Worm (Caenorhabditis elegans): Measurements from ENCODE around the gene Y53F4B.26.

DNA sequence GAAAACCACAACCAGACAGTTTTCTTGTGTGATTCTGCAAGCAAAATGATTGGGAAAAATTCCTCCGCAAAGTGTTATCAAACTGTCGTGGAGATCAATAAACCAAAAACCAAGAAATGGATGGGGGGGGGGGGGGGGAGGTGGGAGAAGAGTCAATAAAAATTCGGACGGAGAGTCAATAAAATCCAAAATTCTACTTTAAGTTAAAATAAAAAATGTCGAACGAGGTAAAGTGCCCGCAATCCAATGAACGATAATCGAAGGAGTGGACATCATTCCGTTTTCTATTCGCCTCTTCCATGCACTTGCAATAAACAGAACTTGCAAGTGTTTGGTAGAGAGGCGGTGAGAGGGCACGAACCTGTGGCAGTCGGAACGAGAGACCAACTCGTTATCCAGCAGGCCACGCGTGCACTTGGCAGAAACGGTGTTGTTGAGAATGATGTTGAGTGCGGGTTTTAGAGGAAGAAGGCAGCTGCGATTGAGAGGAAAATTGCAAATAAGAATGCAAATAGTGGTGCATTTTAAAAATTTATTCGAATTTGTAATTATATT is 25.0 kb upstream of the Y53F4B.26 start, which contains the start of gene gst-27:
- TF ChIP-seq med-1 (GFP tag; optimal IDR thresholded peaks at IDR 0.05; ENCODE audit: insufficient read depth) = peak; percentile 41
- TF ChIP-seq flt-1 (GFP tag; IDR thresholded peaks at IDR 0.05) = peak; percentile 94
- TF ChIP-seq ztf-23 (GFP tag; IDR thresholded peaks at IDR 0.05) = peak; percentile 89

Measured in whole organism, midembryonic.